Fruit fly (Drosophila melanogaster): ENCODE measurements around the gene CG10357.

dm6 chr3L:3644337-3645027, 29.3 kb downstream of the CG10357 start:
- TF ChIP-seq usp (GFP tag; optimal IDR thresholded peaks at IDR 0.05): no peak
- TF ChIP-seq HLH106 (tag; optimal IDR thresholded peaks at IDR 0.05): no peak
- TF ChIP-seq lola (GFP tag; optimal IDR thresholded peaks at IDR 0.05): no peak
- TF ChIP-seq dl (GFP tag; optimal IDR thresholded peaks at IDR 0.05; ENCODE audit: insufficient read depth in 1 of 2, partially characterized antibody in 2 of 2): no peak
- TF ChIP-seq brk (GFP tag; optimal IDR thresholded peaks at IDR 0.05): no peak
- TF ChIP-seq Vsx2 (GFP tag; optimal IDR thresholded peaks at IDR 0.05; ENCODE audit: partially characterized antibody): no peak
- no peak for TF ChIP-seq Dif (GFP tag; optimal IDR thresholded peaks at IDR 0.05; ENCODE audit: partially characterized antibody)
- no peak for TF ChIP-seq Myc (optimal IDR thresholded peaks at IDR 0.05)
- no peak for TF ChIP-seq br (GFP tag; optimal IDR thresholded peaks at IDR 0.05)
- TF ChIP-seq Abd-B (GFP tag; optimal IDR thresholded peaks at IDR 0.05): no peak
